Fruit fly (Drosophila melanogaster) whole organism, embryonic: ENCODE results near the gene CG43815.
A peak's percentile ranks its signal among the peaks of the same experiment; 100 is the strongest.

Source experiments
- BEAF-32 ChIP-seq: fragments of 200-800 bp; sonication (Bioruptor generic); optimal IDR thresholded peaks from 3 replicates; lab custom pipeline; 2017; ENCODE audit warnings: missing biosample characterization, missing genetic modification characterization, mild to moderate bottlenecking, moderate library complexity, missing genetic modification reagents
- CG10654 ChIP-seq: fragments of 200-800 bp; sonication (Bioruptor generic); optimal IDR thresholded peaks from 2 replicates; lab custom pipeline; 2016; ENCODE audit warnings: missing biosample characterization, missing genetic modification characterization
- CG11085 ChIP-seq: fragments of 200-800 bp; sonication (Bioruptor generic); IDR thresholded peaks from 2 replicates; pipeline ENCODE4 v1.3.6; 2022; ENCODE audit warnings: missing biosample characterization, missing genetic modification characterization
- CG13287 ChIP-seq: fragments of 200-800 bp; sonication (Bioruptor generic); IDR thresholded peaks from 2 replicates; pipeline ENCODE4 v1.3.6; 2022; ENCODE audit warnings: missing biosample characterization, missing genetic modification characterization; ENCODE audit not compliant: partially characterized antibody
- CG14860 ChIP-seq: fragments of 200-800 bp; sonication (Bioruptor generic); IDR thresholded peaks from 3 replicates; pipeline ENCODE4 v1.3.6; 2022; ENCODE audit warnings: missing biosample characterization, missing genetic modification characterization; ENCODE audit not compliant: partially characterized antibody
- CG1603 ChIP-seq: fragments of 200-800 bp; sonication (Bioruptor generic); optimal IDR thresholded peaks from 2 replicates; lab custom pipeline; 2019; ENCODE audit warnings: missing biosample characterization, mild to moderate bottlenecking, missing genetic modification characterization, moderate library complexity
- CG16813 ChIP-seq: fragments of 200-800 bp; sonication (Bioruptor generic); IDR thresholded peaks from 3 replicates; pipeline ENCODE4 v1.3.6; 2022; ENCODE audit warnings: missing biosample characterization, missing genetic modification characterization; ENCODE audit not compliant: partially characterized antibody
- CG17385 ChIP-seq: fragments of 200-800 bp; sonication (Bioruptor generic); optimal IDR thresholded peaks from 3 replicates; lab custom pipeline; 2018; ENCODE audit warnings: missing biosample characterization, mild to moderate bottlenecking, missing genetic modification characterization
- CG18262 ChIP-seq: fragments of 200-800 bp; optimal IDR thresholded peaks from 3 replicates; lab custom pipeline; 2019; ENCODE audit warnings: missing biosample characterization, mild to moderate bottlenecking, missing genetic modification characterization, moderate library complexity
- CG2129 ChIP-seq: fragments of 200-800 bp; sonication (Bioruptor generic); IDR thresholded peaks from 2 replicates; pipeline ENCODE4 v1.3.6; 2022; ENCODE audit warnings: missing biosample characterization, missing genetic modification characterization; ENCODE audit not compliant: partially characterized antibody
- CG31388 ChIP-seq: fragments of 200-800 bp; sonication (Bioruptor generic); optimal IDR thresholded peaks from 2 replicates; lab custom pipeline; 2016; ENCODE audit warnings: missing biosample characterization, missing genetic modification characterization
- CG34224 ChIP-seq: fragments of 200-800 bp; sonication (Bioruptor generic); IDR thresholded peaks from 3 replicates; pipeline ENCODE4 v1.3.6; 2022; ENCODE audit warnings: missing biosample characterization, missing genetic modification characterization; ENCODE audit not compliant: partially characterized antibody
- CG4730 ChIP-seq: fragments of 200-800 bp; sonication (Bioruptor generic); IDR thresholded peaks from 2 replicates; pipeline ENCODE4 v1.3.6; 2022; ENCODE audit warnings: missing biosample characterization, missing genetic modification characterization
- CG7357 ChIP-seq: fragments of 200-800 bp; sonication (Bioruptor generic); IDR thresholded peaks from 3 replicates; pipeline ENCODE4 v1.3.6; 2022; ENCODE audit warnings: missing biosample characterization, missing genetic modification characterization
- CG8944 ChIP-seq: fragments of 200-800 bp; sonication (Bioruptor generic); optimal IDR thresholded peaks from 3 replicates; lab custom pipeline; 2016; ENCODE audit warnings: missing biosample characterization, missing genetic modification characterization
- Camta ChIP-seq: fragments of 200-800 bp; sonication (Bioruptor generic); optimal IDR thresholded peaks from 2 replicates; lab custom pipeline; 2016; ENCODE audit warnings: missing biosample characterization, missing genetic modification characterization
- Dll ChIP-seq: fragments of 200-800 bp; sonication (Bioruptor generic); IDR thresholded peaks from 4 replicates; pipeline ENCODE4 v1.3.6; 2022; ENCODE audit warnings: missing biosample characterization, missing genetic modification characterization; ENCODE audit not compliant: partially characterized antibody
- E2f2 ChIP-seq: fragments of 200-800 bp; sonication (Bioruptor generic); IDR thresholded peaks from 2 replicates; pipeline ENCODE4 v1.3.6; 2022; ENCODE audit warnings: missing biosample characterization, missing genetic modification characterization
- Elba2 ChIP-seq: fragments of 200-800 bp; sonication (Bioruptor generic); optimal IDR thresholded peaks from 3 replicates; lab custom pipeline; 2016; ENCODE audit warnings: missing biosample characterization, missing genetic modification characterization
- HLH54F ChIP-seq: fragments of 200-800 bp; sonication (Bioruptor generic); optimal IDR thresholded peaks from 3 replicates; lab custom pipeline; 2016; ENCODE audit warnings: missing biosample characterization, missing genetic modification characterization
- HmgD ChIP-seq: fragments of 200-800 bp; sonication (Bioruptor generic); optimal IDR thresholded peaks from 3 replicates; lab custom pipeline; 2016; ENCODE audit warnings: missing biosample characterization, missing genetic modification characterization
- MBD-R2 ChIP-seq: fragments of 200-800 bp; sonication (Bioruptor generic); IDR thresholded peaks from 2 replicates; pipeline ENCODE4 v1.3.6; 2022; ENCODE audit warnings: missing biosample characterization, missing genetic modification characterization
- MESR4 ChIP-seq: fragments of 200-800 bp; sonication (Bioruptor generic); optimal IDR thresholded peaks from 2 replicates; lab custom pipeline; 2018; ENCODE audit warnings: missing biosample characterization, mild to moderate bottlenecking, missing genetic modification characterization, moderate library complexity
- MTF-1 ChIP-seq: fragments of 200-800 bp; sonication (Bioruptor generic); optimal IDR thresholded peaks from 2 replicates; lab custom pipeline; 2018; ENCODE audit warnings: missing biosample characterization, mild to moderate bottlenecking, missing genetic modification characterization, borderline replicate concordance
- Myb ChIP-seq: fragments of 200-800 bp; sonication (Bioruptor generic); optimal IDR thresholded peaks from 2 replicates; lab custom pipeline; 2016; ENCODE audit warnings: missing biosample characterization, missing genetic modification characterization
- Poxn ChIP-seq: fragments of 200-800 bp; sonication (Bioruptor generic); IDR thresholded peaks from 2 replicates; pipeline ENCODE4 v1.3.6; 2022; ENCODE audit warnings: missing biosample characterization, missing genetic modification characterization
- Sin3A ChIP-seq: fragments of >200 bp; optimal IDR thresholded peaks from 2 replicates; lab custom pipeline; 2018
- Sox100B ChIP-seq: fragments of 200-800 bp; sonication (Bioruptor generic); optimal IDR thresholded peaks from 3 replicates; lab custom pipeline; 2018; ENCODE audit warnings: missing biosample characterization, mild to moderate bottlenecking, missing genetic modification characterization
- Sox102F ChIP-seq: fragments of 200-800 bp; sonication (Bioruptor generic); optimal IDR thresholded peaks from 2 replicates; lab custom pipeline; 2018; ENCODE audit warnings: missing biosample characterization, mild to moderate bottlenecking, missing genetic modification characterization, moderate library complexity
- Taf1 ChIP-seq: fragments of 200-800 bp; sonication (Bioruptor generic); IDR thresholded peaks from 2 replicates; pipeline ENCODE4 v1.3.6; 2022; ENCODE audit warnings: missing biosample characterization, missing genetic modification characterization
- abd-A ChIP-seq: fragments of 200-800 bp; sonication (Bioruptor generic); optimal IDR thresholded peaks from 3 replicates; lab custom pipeline; 2019; ENCODE audit warnings: missing biosample characterization, mild to moderate bottlenecking, missing genetic modification characterization, moderate library complexity
- amos ChIP-seq: fragments of 200-800 bp; sonication (Bioruptor generic); IDR thresholded peaks from 2 replicates; pipeline ENCODE4 v1.3.6; 2022; ENCODE audit warnings: missing biosample characterization, missing genetic modification characterization; ENCODE audit not compliant: partially characterized antibody
- cato ChIP-seq: fragments of 200-800 bp; sonication (Bioruptor generic); optimal IDR thresholded peaks from 2 replicates; lab custom pipeline; 2016; ENCODE audit warnings: missing biosample characterization, missing genetic modification characterization, borderline replicate concordance
- chinmo ChIP-seq: fragments of 200-800 bp; sonication (Bioruptor generic); IDR thresholded peaks from 4 replicates; pipeline ENCODE4 v1.3.6; 2022; ENCODE audit warnings: missing biosample characterization, missing genetic modification characterization; ENCODE audit not compliant: partially characterized antibody
- ewg ChIP-seq: fragments of 200-800 bp; sonication (Bioruptor generic); optimal IDR thresholded peaks from 3 replicates; lab custom pipeline; 2017; ENCODE audit warnings: mild to moderate bottlenecking, missing biosample characterization, missing genetic modification reagents, missing genetic modification characterization
- ftz-f1 ChIP-seq: fragments of 200-800 bp; sonication (Bioruptor generic); optimal IDR thresholded peaks from 2 replicates; lab custom pipeline; 2016; ENCODE audit warnings: missing biosample characterization, missing genetic modification characterization
- hb ChIP-seq: fragments of 200-800 bp; sonication (Bioruptor generic); IDR thresholded peaks from 3 replicates; pipeline ENCODE4 v1.3.6; 2022; ENCODE audit warnings: missing biosample characterization, missing genetic modification characterization; ENCODE audit not compliant: partially characterized antibody
- hbn ChIP-seq: fragments of 200-800 bp; sonication (Bioruptor generic); IDR thresholded peaks from 2 replicates; pipeline ENCODE4 v1.3.6; 2022; ENCODE audit warnings: missing biosample characterization, missing genetic modification characterization; ENCODE audit not compliant: partially characterized antibody
- nerfin-2 ChIP-seq: fragments of 200-800 bp; sonication (Bioruptor generic); IDR thresholded peaks from 2 replicates; pipeline ENCODE4 v1.3.6; 2022; ENCODE audit warnings: missing biosample characterization, missing genetic modification characterization; ENCODE audit not compliant: partially characterized antibody
- onecut ChIP-seq: fragments of 200-800 bp; sonication (Bioruptor generic); IDR thresholded peaks from 2 replicates; pipeline ENCODE4 v1.3.6; 2022; ENCODE audit warnings: missing biosample characterization, missing genetic modification characterization
- sqz ChIP-seq: fragments of 200-800 bp; sonication (Bioruptor generic); optimal IDR thresholded peaks from 3 replicates; lab custom pipeline; 2018; ENCODE audit warnings: missing biosample characterization, mild to moderate bottlenecking, missing genetic modification characterization
- stc ChIP-seq: fragments of 200-800 bp; sonication (Bioruptor generic); IDR thresholded peaks from 2 replicates; pipeline ENCODE4 v1.3.6; 2022; ENCODE audit warnings: missing biosample characterization, missing genetic modification characterization
- stwl ChIP-seq: fragments of 200-800 bp; sonication (Bioruptor generic); optimal IDR thresholded peaks from 3 replicates; lab custom pipeline; 2018; ENCODE audit warnings: missing biosample characterization, mild to moderate bottlenecking, missing genetic modification characterization, moderate library complexity
- tgo ChIP-seq: fragments of 200-800 bp; sonication (Bioruptor generic); IDR thresholded peaks from 3 replicates; pipeline ENCODE4 v1.3.6; 2022; ENCODE audit warnings: missing biosample characterization, missing genetic modification characterization
- trem ChIP-seq: fragments of 200-800 bp; optimal IDR thresholded peaks from 3 replicates; lab custom pipeline; 2019; ENCODE audit warnings: missing biosample characterization, mild to moderate bottlenecking, missing genetic modification characterization, moderate library complexity
- unc-4 ChIP-seq: fragments of 200-800 bp; sonication (Bioruptor generic); IDR thresholded peaks from 2 replicates; pipeline ENCODE4 v1.3.6; 2022; ENCODE audit warnings: missing biosample characterization, missing genetic modification characterization; ENCODE audit not compliant: partially characterized antibody
- yki ChIP-seq: fragments of >200 bp; optimal IDR thresholded peaks from 3 replicates; lab custom pipeline; 2018
- zen2 ChIP-seq: fragments of 200-800 bp; sonication (Bioruptor generic); IDR thresholded peaks from 3 replicates; pipeline ENCODE4 v1.3.6; 2022; ENCODE audit warnings: missing biosample characterization, missing genetic modification characterization; ENCODE audit not compliant: partially characterized antibody

Gene CG43815

dm6 chr2L:3530186-3530832 lies 45.7 kb upstream of the CG43815 start, which contains the start of the genes Spindly and IFT57 (continued):
- TF ChIP-seq CG16813 (GFP tag; lab: Robert Waterston, UW) = peak; percentile 57
- no peak for TF ChIP-seq onecut (GFP tag; lab: Robert Waterston, UW)
- TF ChIP-seq CG31388 (GFP tag; lab: Kevin White, UChicago) = no peak
- no peak for TF ChIP-seq CG8944
- no peak for TF ChIP-seq abd-A (tag; lab: Kevin White, UChicago)
- TF ChIP-seq cato (GFP tag; lab: Kevin White, UChicago) = no peak
- TF ChIP-seq CG14860 (GFP tag; lab: Robert Waterston, UW) = peak; percentile 17; the same call in 1 of the 3 replicates
- peak; percentile 15 for TF ChIP-seq Sin3A (lab: Kevin White, UChicago)
- TF ChIP-seq Elba2 (GFP tag; lab: Kevin White, UChicago) = no peak
- TF ChIP-seq CG2129 (GFP tag; lab: Robert Waterston, UW) = peak; percentile 36; the same call in 1 of the 2 replicates
- no peak for TF ChIP-seq CG10654 (GFP tag; lab: Kevin White, UChicago)
- TF ChIP-seq unc-4 (GFP tag; lab: Robert Waterston, UW) = peak; percentile 65
- no peak for TF ChIP-seq ftz-f1 (GFP tag; lab: Kevin White, UChicago)
- TF ChIP-seq chinmo (GFP tag; lab: Robert Waterston, UW) = peak; percentile 62; the same call in 1 of the 4 replicates
- TF ChIP-seq Camta (GFP tag; lab: Kevin White, UChicago) = no peak
- peak; percentile 35; the same call in 1 of the 2 replicates for TF ChIP-seq hbn (GFP tag; lab: Robert Waterston, UW)
- TF ChIP-seq amos = peak; percentile 56; the same call in 1 of the 2 replicates
- TF ChIP-seq Myb (GFP tag; lab: Kevin White, UChicago) = peak; percentile 53
- TF ChIP-seq Sox100B = no peak
- peak; percentile 50 for TF ChIP-seq MBD-R2 (GFP tag; lab: Robert Waterston, UW)
- TF ChIP-seq trem (tag; lab: Kevin White, UChicago) = peak; percentile 23
- TF ChIP-seq CG17385 (GFP tag; lab: Kevin White, UChicago) = no peak
- no peak for TF ChIP-seq CG4730
- peak; percentile 72 for TF ChIP-seq CG13287 (GFP tag; lab: Robert Waterston, UW)
- peak; percentile 58 for TF ChIP-seq sqz (GFP tag; lab: Kevin White, UChicago)
- TF ChIP-seq MESR4 = peak; percentile 29
- no peak for TF ChIP-seq Sox102F
- no peak for TF ChIP-seq CG11085 (GFP tag; lab: Robert Waterston, UW)
- TF ChIP-seq HLH54F (GFP tag; lab: Kevin White, UChicago) = no peak
- no peak for TF ChIP-seq hb (GFP tag; lab: Robert Waterston, UW)
- peak; percentile 63 for TF ChIP-seq nerfin-2 (GFP tag; lab: Robert Waterston, UW)
- no peak for TF ChIP-seq tgo (GFP tag; lab: Robert Waterston, UW)
- TF ChIP-seq CG34224 (GFP tag; lab: Robert Waterston, UW) = peak; percentile 67; the same call in 2 of the 3 replicates
- TF ChIP-seq Dll (GFP tag; lab: Robert Waterston, UW) = peak; percentile 75
- peak; percentile 17 for TF ChIP-seq ewg (GFP tag; lab: Kevin White, UChicago)
- no peak for TF ChIP-seq stwl
- TF ChIP-seq stc (GFP tag; lab: Robert Waterston, UW) = no peak
- no peak for TF ChIP-seq HmgD (GFP tag; lab: Kevin White, UChicago)
- TF ChIP-seq Taf1 = no peak
- TF ChIP-seq CG1603 (tag; lab: Kevin White, UChicago) = peak; percentile 34
- peak; percentile 51; the same call in 2 of the 3 replicates for TF ChIP-seq zen2
- peak; percentile 93 for TF ChIP-seq E2f2 (GFP tag; lab: Robert Waterston, UW)
- no peak for TF ChIP-seq Poxn (GFP tag; lab: Robert Waterston, UW)
- peak; percentile 0 for TF ChIP-seq CG18262 (tag; lab: Kevin White, UChicago)
- TF ChIP-seq yki (lab: Kevin White, UChicago) = no peak
- peak; percentile 57 for TF ChIP-seq BEAF-32 (GFP tag; lab: Kevin White, UChicago)
- TF ChIP-seq MTF-1 (GFP tag; lab: Kevin White, UChicago) = no peak
- TF ChIP-seq CG7357 (GFP tag; lab: Robert Waterston, UW) = no peak
